Fruit fly (Drosophila melanogaster) whole organism, embryonic: Measurements from ENCODE around the gene ATPsynD.
A peak's percentile ranks its signal among the peaks of the same experiment; 100 is the strongest.

Experiments
- Atf6 ChIP-seq: fragments of 200-800 bp; sonication (Bioruptor generic); IDR thresholded peaks from 2 replicates; pipeline ENCODE4 v1.3.6; 2022; ENCODE audit warnings: missing biosample characterization, missing genetic modification characterization
- CG11695 ChIP-seq: fragments of 200-800 bp; sonication (Bioruptor generic); IDR thresholded peaks from 3 replicates; pipeline ENCODE4 v1.3.6; 2022; ENCODE audit warnings: missing biosample characterization, missing genetic modification characterization
- CG11696 ChIP-seq: fragments of 200-800 bp; sonication (Bioruptor generic); IDR thresholded peaks from 2 replicates; pipeline ENCODE4 v1.3.6; 2022; ENCODE audit warnings: missing biosample characterization, missing genetic modification characterization
- CG11723 ChIP-seq: fragments of 200-800 bp; sonication (Bioruptor generic); optimal IDR thresholded peaks from 2 replicates; lab custom pipeline; 2017; ENCODE audit warnings: missing biosample characterization, mild to moderate bottlenecking, missing genetic modification characterization
- CG12236 ChIP-seq: fragments of 200-800 bp; sonication (Bioruptor generic); optimal IDR thresholded peaks from 2 replicates; lab custom pipeline; 2016; ENCODE audit warnings: missing biosample characterization, missing genetic modification characterization
- CG13296 ChIP-seq: fragments of 200-800 bp; sonication (Bioruptor generic); optimal IDR thresholded peaks from 3 replicates; lab custom pipeline; 2018; ENCODE audit warnings: missing biosample characterization, mild to moderate bottlenecking, missing genetic modification characterization
- CG14667 ChIP-seq: fragments of 200-800 bp; sonication (Bioruptor generic); IDR thresholded peaks from 2 replicates; pipeline ENCODE4 v1.3.6; 2022; ENCODE audit warnings: missing biosample characterization, missing genetic modification characterization
- CG15601 ChIP-seq: fragments of 200-800 bp; sonication (Bioruptor generic); optimal IDR thresholded peaks from 3 replicates; lab custom pipeline; 2019; ENCODE audit warnings: missing biosample characterization, mild to moderate bottlenecking, missing genetic modification characterization, moderate library complexity
- CG16813 ChIP-seq: fragments of 200-800 bp; sonication (Bioruptor generic); IDR thresholded peaks from 3 replicates; pipeline ENCODE4 v1.3.6; 2022; ENCODE audit warnings: missing biosample characterization, missing genetic modification characterization; ENCODE audit not compliant: partially characterized antibody
- CG2712 ChIP-seq: fragments of 200-800 bp; optimal IDR thresholded peaks from 3 replicates; lab custom pipeline; 2019; ENCODE audit warnings: missing biosample characterization, mild to moderate bottlenecking, missing genetic modification characterization, moderate library complexity
- CG2875 ChIP-seq: fragments of 200-800 bp; sonication (Bioruptor generic); optimal IDR thresholded peaks from 2 replicates; lab custom pipeline; 2017; ENCODE audit warnings: missing biosample characterization, mild to moderate bottlenecking, missing genetic modification characterization, missing genetic modification reagents
- CG30431 ChIP-seq: fragments of 200-800 bp; sonication (Bioruptor generic); optimal IDR thresholded peaks from 2 replicates; lab custom pipeline; 2017; ENCODE audit warnings: missing biosample characterization, missing genetic modification characterization
- CG3163 ChIP-seq: fragments of 200-800 bp; sonication (Bioruptor generic); optimal IDR thresholded peaks from 3 replicates; lab custom pipeline; 2016; ENCODE audit warnings: missing biosample characterization, missing genetic modification characterization
- CG32767 ChIP-seq: fragments of 200-800 bp; sonication (Bioruptor generic); IDR thresholded peaks from 2 replicates; pipeline ENCODE4 v1.3.6; 2022; ENCODE audit warnings: missing biosample characterization, missing genetic modification characterization
- CG33213 ChIP-seq: fragments of 200-800 bp; sonication (Bioruptor generic); optimal IDR thresholded peaks from 3 replicates; lab custom pipeline; 2016; ENCODE audit warnings: missing biosample characterization, missing genetic modification characterization
- CG4360 ChIP-seq: fragments of 200-800 bp; sonication (Bioruptor generic); IDR thresholded peaks from 2 replicates; pipeline ENCODE4 v1.3.6; 2022; ENCODE audit warnings: missing biosample characterization, missing genetic modification characterization
- CG5245 ChIP-seq: fragments of 200-800 bp; sonication (Bioruptor generic); optimal IDR thresholded peaks from 3 replicates; lab custom pipeline; 2016; ENCODE audit warnings: missing biosample characterization, missing genetic modification characterization
- CG6254 ChIP-seq: fragments of 200-800 bp; sonication (Bioruptor generic); optimal IDR thresholded peaks from 3 replicates; lab custom pipeline; 2017; ENCODE audit warnings: mild to moderate bottlenecking, missing biosample characterization, missing genetic modification reagents, missing genetic modification characterization
- CG6683 ChIP-seq: fragments of 200-800 bp; sonication (Bioruptor generic); optimal IDR thresholded peaks from 2 replicates; lab custom pipeline; 2017; ENCODE audit warnings: missing biosample characterization, mild to moderate bottlenecking, missing genetic modification characterization, missing genetic modification reagents
- CG6689 ChIP-seq: fragments of 200-800 bp; sonication (Bioruptor generic); IDR thresholded peaks from 2 replicates; pipeline ENCODE4 v1.3.6; 2022; ENCODE audit warnings: missing biosample characterization, missing genetic modification characterization
- CG7556 ChIP-seq: fragments of 200-800 bp; sonication (Bioruptor generic); optimal IDR thresholded peaks from 2 replicates; lab custom pipeline; 2017; ENCODE audit warnings: missing biosample characterization, mild to moderate bottlenecking, missing genetic modification characterization
- CG7786 ChIP-seq: fragments of 200-800 bp; sonication (Bioruptor generic); optimal IDR thresholded peaks from 2 replicates; lab custom pipeline; 2016; ENCODE audit warnings: missing biosample characterization, missing genetic modification characterization
- CG8281 ChIP-seq: fragments of 200-800 bp; sonication (Bioruptor generic); optimal IDR thresholded peaks from 2 replicates; lab custom pipeline; 2018; ENCODE audit warnings: missing biosample characterization, mild to moderate bottlenecking, missing genetic modification characterization, moderate library complexity
- CG8388 ChIP-seq: fragments of 200-800 bp; sonication (Bioruptor generic); optimal IDR thresholded peaks from 2 replicates; lab custom pipeline; 2019; ENCODE audit warnings: missing biosample characterization, mild to moderate bottlenecking, missing genetic modification characterization, moderate library complexity
- CG8944 ChIP-seq: fragments of 200-800 bp; sonication (Bioruptor generic); optimal IDR thresholded peaks from 3 replicates; lab custom pipeline; 2016; ENCODE audit warnings: missing biosample characterization, missing genetic modification characterization
- D ChIP-seq, 2 experiments: fragments of 200-800 bp in 1 of 2; fragments of >200 bp in 1 of 2; sonication (Bioruptor generic) in 1 of 2; optimal IDR thresholded peaks; 2 replicates in 1 of 2; 3 replicates in 1 of 2; lab custom pipeline; 2017; ENCODE audit warnings: mild to moderate bottlenecking in 1 of 2, missing biosample characterization in 1 of 2, missing genetic modification characterization in 1 of 2, missing genetic modification reagents in 1 of 2
- Dip2 ChIP-seq: fragments of 200-800 bp; sonication (Bioruptor generic); IDR thresholded peaks from 2 replicates; pipeline ENCODE4 v1.3.6; 2022; ENCODE audit warnings: missing biosample characterization, missing genetic modification characterization
- HLH54F ChIP-seq: fragments of 200-800 bp; sonication (Bioruptor generic); optimal IDR thresholded peaks from 3 replicates; lab custom pipeline; 2016; ENCODE audit warnings: missing biosample characterization, missing genetic modification characterization
- MBD-R2 ChIP-seq: fragments of 200-800 bp; sonication (Bioruptor generic); IDR thresholded peaks from 2 replicates; pipeline ENCODE4 v1.3.6; 2022; ENCODE audit warnings: missing biosample characterization, missing genetic modification characterization
- NC2β ChIP-seq: fragments of 200-800 bp; sonication (Bioruptor generic); optimal IDR thresholded peaks from 2 replicates; lab custom pipeline; 2016; ENCODE audit warnings: missing biosample characterization, missing genetic modification characterization
- Usf ChIP-seq: fragments of 200-800 bp; sonication (Bioruptor generic); optimal IDR thresholded peaks from 2 replicates; lab custom pipeline; 2017; ENCODE audit warnings: missing genotype, missing biosample characterization, missing genetic modification characterization
- ap ChIP-seq: fragments of 200-800 bp; sonication (Bioruptor generic); IDR thresholded peaks from 2 replicates; pipeline ENCODE4 v1.3.6; 2022; ENCODE audit warnings: missing biosample characterization, missing genetic modification characterization
- cad ChIP-seq: fragments of >200 bp; optimal IDR thresholded peaks from 2 replicates; lab custom pipeline; 2017; ENCODE audit warnings: missing biosample characterization, missing genetic modification characterization
- disco-r ChIP-seq: fragments of 200-800 bp; sonication (Bioruptor generic); optimal IDR thresholded peaks from 2 replicates; lab custom pipeline; 2016; ENCODE audit warnings: missing biosample characterization, missing genetic modification characterization
- fd64A ChIP-seq: fragments of 200-800 bp; sonication (Bioruptor generic); optimal IDR thresholded peaks from 3 replicates; lab custom pipeline; 2018; ENCODE audit warnings: missing biosample characterization, mild to moderate bottlenecking, missing genetic modification characterization
- gsb ChIP-seq: fragments of 200-800 bp; sonication (Bioruptor generic); IDR thresholded peaks from 2 replicates; pipeline ENCODE4 v1.3.6; 2022; ENCODE audit warnings: missing biosample characterization, missing genetic modification characterization
- hkb ChIP-seq, 2 experiments: fragments of 200-800 bp in 1 of 2; fragments of >200 bp in 1 of 2; sonication (Bioruptor generic) in 1 of 2; IDR thresholded peaks in 1 of 2; optimal IDR thresholded peaks in 1 of 2; 2 replicates each; pipeline versions ENCODE4 v1.3.6 to Lab custom; 2017 to 2022; ENCODE audit warnings: missing biosample characterization in 1 of 2, missing genetic modification characterization in 1 of 2
- mam ChIP-seq: fragments of 200-800 bp; sonication (Bioruptor generic); optimal IDR thresholded peaks from 3 replicates; lab custom pipeline; 2016; ENCODE audit warnings: missing biosample characterization, missing genetic modification characterization
- nmo ChIP-seq: fragments of 200-800 bp; sonication (Bioruptor generic); optimal IDR thresholded peaks from 2 replicates; lab custom pipeline; 2018; ENCODE audit warnings: missing biosample characterization, mild to moderate bottlenecking, missing genetic modification characterization, moderate library complexity
- peb ChIP-seq: fragments of 200-800 bp; sonication (Bioruptor generic); IDR thresholded peaks from 2 replicates; pipeline ENCODE4 v1.3.6; 2022; ENCODE audit warnings: missing biosample characterization, missing genetic modification characterization
- psq ChIP-seq: fragments of 200-800 bp; sonication (Bioruptor generic); optimal IDR thresholded peaks from 2 replicates; lab custom pipeline; 2017; ENCODE audit warnings: missing biosample characterization, missing genetic modification characterization
- pzg ChIP-seq: fragments of 200-800 bp; sonication (Bioruptor generic); optimal IDR thresholded peaks from 3 replicates; lab custom pipeline; 2018; ENCODE audit warnings: missing biosample characterization, mild to moderate bottlenecking, missing genetic modification characterization, moderate library complexity
- rib ChIP-seq: fragments of 200-800 bp; sonication (Bioruptor generic); IDR thresholded peaks from 2 replicates; pipeline ENCODE4 v1.3.6; 2022; ENCODE audit warnings: missing biosample characterization, missing genetic modification characterization
- sd ChIP-seq: fragments of 200-800 bp; sonication (Bioruptor generic); optimal IDR thresholded peaks from 3 replicates; lab custom pipeline; 2018; ENCODE audit warnings: missing biosample characterization, mild to moderate bottlenecking, missing genetic modification characterization, moderate library complexity
- sima ChIP-seq: fragments of 200-800 bp; sonication (Bioruptor generic); optimal IDR thresholded peaks from 2 replicates; lab custom pipeline; 2016; ENCODE audit warnings: missing biosample characterization, missing genetic modification characterization
- slp2 ChIP-seq: fragments of 200-800 bp; sonication (Bioruptor generic); optimal IDR thresholded peaks from 2 replicates; lab custom pipeline; 2016; ENCODE audit warnings: missing biosample characterization, missing genetic modification characterization
- sna ChIP-seq: fragments of 200-800 bp; sonication (Bioruptor generic); IDR thresholded peaks from 2 replicates; pipeline ENCODE4 v1.3.6; 2022; ENCODE audit warnings: missing biosample characterization, missing genetic modification characterization; ENCODE audit not compliant: partially characterized antibody
- sr ChIP-seq: fragments of 200-800 bp; sonication (Bioruptor generic); IDR thresholded peaks from 3 replicates; pipeline ENCODE4 v1.3.6; 2022; ENCODE audit warnings: missing biosample characterization, missing genetic modification characterization
- ttk ChIP-seq: fragments of 200-800 bp; sonication (Bioruptor generic); IDR thresholded peaks from 2 replicates; pipeline ENCODE4 v2.1.2; 2022; ENCODE audit warnings: missing biosample characterization, missing genetic modification characterization
- unc-4 ChIP-seq: fragments of 200-800 bp; sonication (Bioruptor generic); IDR thresholded peaks from 2 replicates; pipeline ENCODE4 v1.3.6; 2022; ENCODE audit warnings: missing biosample characterization, missing genetic modification characterization; ENCODE audit not compliant: partially characterized antibody
- yki ChIP-seq: fragments of >200 bp; optimal IDR thresholded peaks from 3 replicates; lab custom pipeline; 2018

The ATPsynD gene

DNA sequence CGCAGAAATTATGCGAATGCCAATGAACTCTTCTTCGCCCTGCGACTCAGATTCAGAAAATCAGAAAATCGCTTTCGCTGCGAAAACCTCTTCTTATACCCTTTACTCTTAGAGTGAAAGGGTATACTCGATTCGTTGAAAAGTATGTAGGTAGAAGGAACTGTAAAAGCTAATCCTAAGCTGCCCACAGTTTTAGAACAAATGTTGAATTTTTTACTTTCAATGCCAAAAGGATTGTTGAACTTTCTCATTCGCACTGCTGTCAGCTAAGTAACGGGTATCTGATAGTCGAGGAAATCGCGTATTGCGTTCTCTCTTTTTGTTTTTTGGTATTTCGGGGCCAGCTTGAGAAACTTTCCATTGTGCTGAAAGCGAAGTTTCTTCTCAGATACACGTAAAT is 19.0 kb downstream of the ATPsynD start (continued):
- TF ChIP-seq ttk (0 out of 2 replicates have a peak, but pooled peaks have one; percentile 8), CG4360 (GFP tag; lab: Robert Waterston, UW) (no peak), Dip2 (no peak), cad (GFP tag; lab: Kevin White, UChicago) (no peak), peb (GFP tag; lab: Robert Waterston, UW) (no peak; the same call in 1 of the 2 replicates), CG8388 (GFP tag; lab: Kevin White, UChicago) (peak; percentile 43), sr (GFP tag; lab: Robert Waterston, UW) (no peak), CG3163 (GFP tag; lab: Kevin White, UChicago) (no peak), CG11723 (GFP tag; lab: Kevin White, UChicago) (no peak), Atf6 (no peak), CG11696 (no peak), CG33213 (GFP tag; lab: Kevin White, UChicago) (no peak), CG12236 (GFP tag; lab: Kevin White, UChicago) (no peak), Usf (GFP tag; lab: Kevin White, UChicago) (no peak), CG13296 (GFP tag; lab: Kevin White, UChicago) (no peak), rib (GFP tag; lab: Robert Waterston, UW) (no peak), CG6254 (GFP tag; lab: Kevin White, UChicago) (peak; percentile 18), nmo (GFP tag; lab: Kevin White, UChicago) (peak; percentile 54), CG14667 (GFP tag; lab: Robert Waterston, UW) (no peak), yki (lab: Kevin White, UChicago) (no peak), HLH54F (GFP tag; lab: Kevin White, UChicago) (no peak), CG15601 (no peak), CG6683 (GFP tag; lab: Kevin White, UChicago) (no peak), D (optimal IDR thresholded peaks at IDR 0.05; lab: Kevin White, UChicago) (no peak), D (GFP tag; optimal IDR thresholded peaks at IDR 0.05; lab: Kevin White, UChicago) (peak; percentile 5), psq (GFP tag; lab: Kevin White, UChicago) (no peak), slp2 (peak; percentile 29), CG6689 (GFP tag; lab: Robert Waterston, UW) (peak; percentile 23; the same call in 1 of the 2 replicates), sna (peak; percentile 43; the same call in 1 of the 2 replicates), unc-4 (GFP tag; lab: Robert Waterston, UW) (no peak), NC2β (no peak), CG30431 (GFP tag; lab: Kevin White, UChicago) (peak; percentile 39), hkb (optimal IDR thresholded peaks at IDR 0.05; lab: Kevin White, UChicago) (no peak), hkb (GFP tag; IDR thresholded peaks at IDR 0.05; lab: Robert Waterston, UW) (no peak), CG7786 (GFP tag; lab: Kevin White, UChicago) (peak; percentile 7), CG8944 (GFP tag; lab: Kevin White, UChicago) (peak; percentile 33), CG11695 (no peak), fd64A (GFP tag; lab: Kevin White, UChicago) (peak; percentile 22), sima (GFP tag; lab: Kevin White, UChicago) (no peak), disco-r (GFP tag; lab: Kevin White, UChicago) (no peak), CG16813 (GFP tag; lab: Robert Waterston, UW) (peak; percentile 58), gsb (GFP tag; lab: Robert Waterston, UW) (no peak), ap (GFP tag; lab: Robert Waterston, UW) (no peak), CG7556 (GFP tag; lab: Kevin White, UChicago) (peak; percentile 3), CG8281 (tag; lab: Kevin White, UChicago) (no peak), sd (tag; lab: Kevin White, UChicago) (no peak), pzg (GFP tag; lab: Kevin White, UChicago) (no peak), CG32767 (GFP tag; lab: Robert Waterston, UW) (no peak), CG2875 (GFP tag; lab: Kevin White, UChicago) (peak; percentile 10), CG2712 (tag; lab: Kevin White, UChicago) (peak; percentile 43), CG5245 (GFP tag; lab: Kevin White, UChicago) (no peak), MBD-R2 (no peak), mam (no peak)
